Worm (Caenorhabditis elegans) whole organism, L3 larva: ENCODE measurements around the gene gei-8.

Experiments
- aly-2 ChIP-seq: fragments of 150-350 bp; optimal IDR thresholded peaks from 2 replicates; lab custom pipeline; 2014; ENCODE audit warnings: missing biosample characterization, missing genetic modification characterization
- ama-1 ChIP-seq: fragments of 150-350 bp; optimal IDR thresholded peaks from 2 replicates; lab custom pipeline; 2018
- fkh-10 ChIP-seq: sonication (generic microtip); optimal IDR thresholded peaks from 2 replicates; lab custom pipeline; 2017; ENCODE audit warnings: missing biosample characterization, missing genetic modification reagents, missing genetic modification characterization
- jun-1 ChIP-seq: fragments of 150-350 bp; optimal IDR thresholded peaks from 2 replicates; lab custom pipeline; 2014; ENCODE audit warnings: missing biosample characterization, missing genetic modification reagents, missing genetic modification characterization
- lin-15B ChIP-seq: fragments of 150-350 bp; optimal IDR thresholded peaks from 2 replicates; lab custom pipeline; 2014; ENCODE audit warnings: missing biosample characterization, missing genetic modification characterization
- mdl-1 ChIP-seq: fragments of 150-350 bp; optimal IDR thresholded peaks from 2 replicates; lab custom pipeline; 2014; ENCODE audit warnings: missing biosample characterization, missing genetic modification characterization
- nhr-12 ChIP-seq: fragments of 150-350 bp; optimal IDR thresholded peaks from 2 replicates; lab custom pipeline; 2014; ENCODE audit warnings: missing biosample characterization, missing genetic modification characterization
- skn-1 ChIP-seq: fragments of 150-350 bp; optimal IDR thresholded peaks from 2 replicates; lab custom pipeline; 2014; ENCODE audit warnings: missing biosample characterization, missing genetic modification characterization
- tbx-2 ChIP-seq: sonication (generic microtip); optimal IDR thresholded peaks from 2 replicates; lab custom pipeline; 2016; ENCODE audit warnings: mild to moderate bottlenecking, missing genetic modification characterization, missing compliant biosample characterization
- unc-39 ChIP-seq: sonication (generic microtip); optimal IDR thresholded peaks from 4 replicates; lab custom pipeline; 2017; ENCODE audit warnings: missing biosample characterization, missing genetic modification characterization

- TF ChIP-seq aly-2 (tag; lab: Kevin White, UChicago) (no peak), ama-1 (lab: Kevin White, UChicago) (no peak), nhr-12 (no peak), fkh-10 (GFP tag; lab: Kevin White, UChicago) (no peak), lin-15B (no peak), mdl-1 (tag; lab: Kevin White, UChicago) (no peak), jun-1 (tag; lab: Kevin White, UChicago) (no peak), skn-1 (no peak), unc-39 (tag; lab: Kevin White, UChicago) (no peak), tbx-2 (no peak)
Observed at ce11 chrIII:8106476-8106875, 14.6 kb downstream of the gei-8 start.
